Fruit fly (Drosophila melanogaster): ENCODE data around the gene edin.

- TF ChIP-seq ttk (optimal IDR thresholded peaks at IDR 0.05), result no peak
- no peak for TF ChIP-seq Sin3A (optimal IDR thresholded peaks at IDR 0.05)
- no peak for TF ChIP-seq insv (optimal IDR thresholded peaks at IDR 0.05)
- TF ChIP-seq psq (optimal IDR thresholded peaks at IDR 0.05), result no peak
- TF ChIP-seq Myc (optimal IDR thresholded peaks at IDR 0.05), result no peak
Observed at dm6 chr3L:17502235-17502634, 7.6 kb downstream of the edin start.

Measured in Kc167 (cell line).